Worm (Caenorhabditis elegans): ENCODE data around the gene srbc-70.

- no peak for TF ChIP-seq nhr-28 (tag; optimal IDR thresholded peaks at IDR 0.05)
- no peak for TF ChIP-seq nhr-111 (GFP tag; optimal IDR thresholded peaks at IDR 0.05)
- no peak for TF ChIP-seq pqm-1 (tag; optimal IDR thresholded peaks at IDR 0.05)
- no peak for TF ChIP-seq ceh-82 (tag; optimal IDR thresholded peaks at IDR 0.05)
- TF ChIP-seq snpc-1.2 (GFP tag; IDR thresholded peaks at IDR 0.05) = no peak
- no peak for TF ChIP-seq pha-4 (GFP tag; IDR thresholded peaks at IDR 0.05)
- TF ChIP-seq pha-4 (tag; optimal IDR thresholded peaks at IDR 0.05) = no peak
- no peak for TF ChIP-seq unc-39 (tag; optimal IDR thresholded peaks at IDR 0.05)
- TF ChIP-seq attf-4 (tag; optimal IDR thresholded peaks at IDR 0.05) = no peak
- TF ChIP-seq fos-1 (tag; optimal IDR thresholded peaks at IDR 0.05) = no peak
- no peak for TF ChIP-seq lim-7 (GFP tag; IDR thresholded peaks at IDR 0.05)
- TF ChIP-seq aly-2 (tag; optimal IDR thresholded peaks at IDR 0.05) = no peak
- no peak for TF ChIP-seq hlh-30 (tag; optimal IDR thresholded peaks at IDR 0.05; ENCODE audit: insufficient read depth)
Observed at ce11 chrIV:4247770-4248169, 20.0 kb upstream of the srbc-70 start, which contains the start of gene ama-1.
